Worm (Caenorhabditis elegans) whole organism, L2 larva: ENCODE data around the gene cisd-3.2.

Experiments
- C34F6.9 ChIP-seq: fragments of 150-350 bp; optimal IDR thresholded peaks from 2 replicates; lab custom pipeline; 2014; ENCODE audit warnings: missing biosample characterization, missing genetic modification characterization
- alr-1 ChIP-seq: fragments of 150-350 bp; optimal IDR thresholded peaks from 2 replicates; lab custom pipeline; 2014; ENCODE audit warnings: missing biosample characterization, missing genetic modification characterization
- ama-1 ChIP-seq: fragments of 150-350 bp; optimal IDR thresholded peaks from 2 replicates; lab custom pipeline; 2018; ENCODE audit warnings: inconsistent platforms
- crh-2 ChIP-seq: sonication (generic microtip); optimal IDR thresholded peaks from 2 replicates; lab custom pipeline; 2017; ENCODE audit warnings: missing biosample characterization, missing genetic modification characterization
- egl-27 ChIP-seq: sonication (generic microtip); optimal IDR thresholded peaks from 3 replicates; lab custom pipeline; 2017; ENCODE audit warnings: missing biosample characterization, missing genetic modification reagents, missing genetic modification characterization
- elt-1 ChIP-seq: fragments of 150-350 bp; optimal IDR thresholded peaks from 2 replicates; lab custom pipeline; 2014; ENCODE audit warnings: missing biosample characterization, missing genetic modification characterization
- lin-11 ChIP-seq: fragments of 150-350 bp; sonication (generic microtip); optimal IDR thresholded peaks from 2 replicates; lab custom pipeline; 2014; ENCODE audit warnings: missing biosample characterization, missing genetic modification characterization, inconsistent platforms, mixed read lengths
- lin-13 ChIP-seq: fragments of 150-350 bp; optimal IDR thresholded peaks from 2 replicates; lab custom pipeline; 2014; ENCODE audit warnings: missing biosample characterization, missing genetic modification reagents, missing genetic modification characterization
- lsy-2 ChIP-seq, 2 experiments: fragments of 150-350 bp in 1 of 2; sonication (generic microtip) in 1 of 2; optimal IDR thresholded peaks; 2 replicates each; lab custom pipeline; 2014 to 2017; ENCODE audit warnings: missing biosample characterization in 2 of 2, missing genetic modification characterization in 2 of 2
- mab-5 ChIP-seq: fragments of 150-350 bp; optimal IDR thresholded peaks from 2 replicates; lab custom pipeline; 2014; ENCODE audit warnings: missing biosample characterization, missing genetic modification characterization
- mdl-1 ChIP-seq, 2 experiments: fragments of 150-350 bp in 1 of 2; sonication (generic microtip) in 1 of 2; optimal IDR thresholded peaks; 2 replicates each; lab custom pipeline; 2017; ENCODE audit warnings: missing biosample characterization in 2 of 2, missing genetic modification characterization in 2 of 2
- nhr-11 ChIP-seq: fragments of 150-350 bp; optimal IDR thresholded peaks from 2 replicates; lab custom pipeline; 2014; ENCODE audit warnings: missing biosample characterization, missing genetic modification characterization
- nhr-237 ChIP-seq: fragments of 150-350 bp; optimal IDR thresholded peaks from 2 replicates; lab custom pipeline; 2014; ENCODE audit warnings: missing biosample characterization, missing genetic modification characterization
- peb-1 ChIP-seq: fragments of 150-350 bp; optimal IDR thresholded peaks from 2 replicates; lab custom pipeline; 2014; ENCODE audit warnings: missing biosample characterization, missing genetic modification characterization
- unc-55 ChIP-seq: fragments of 150-350 bp; sonication (generic microtip); optimal IDR thresholded peaks from 3 replicates; lab custom pipeline; 2014; ENCODE audit warnings: missing biosample characterization, missing genetic modification reagents, missing genetic modification characterization

cisd-3.2 gene

DNA sequence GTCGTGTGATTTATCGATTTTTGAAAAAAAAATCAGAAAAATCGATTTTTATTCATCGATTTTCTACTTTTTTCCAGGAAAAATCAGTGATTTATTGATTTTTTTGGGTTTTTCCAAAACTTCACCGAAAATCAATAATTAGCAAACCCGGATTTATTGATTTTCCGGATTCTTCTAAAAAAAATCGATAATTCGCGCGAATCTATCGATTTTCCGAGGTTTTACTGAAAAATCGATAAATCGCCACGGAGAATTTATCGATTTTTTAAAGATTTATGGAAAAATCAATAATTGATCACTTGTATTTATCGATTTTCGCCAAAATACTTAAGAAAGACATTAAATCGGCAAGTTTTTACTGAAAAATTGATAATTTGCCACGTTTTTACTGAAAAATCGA, 43.2 kb downstream of the cisd-3.2 start:
- no peak for TF ChIP-seq lin-11 (tag; lab: Kevin White, UChicago)

DNA sequence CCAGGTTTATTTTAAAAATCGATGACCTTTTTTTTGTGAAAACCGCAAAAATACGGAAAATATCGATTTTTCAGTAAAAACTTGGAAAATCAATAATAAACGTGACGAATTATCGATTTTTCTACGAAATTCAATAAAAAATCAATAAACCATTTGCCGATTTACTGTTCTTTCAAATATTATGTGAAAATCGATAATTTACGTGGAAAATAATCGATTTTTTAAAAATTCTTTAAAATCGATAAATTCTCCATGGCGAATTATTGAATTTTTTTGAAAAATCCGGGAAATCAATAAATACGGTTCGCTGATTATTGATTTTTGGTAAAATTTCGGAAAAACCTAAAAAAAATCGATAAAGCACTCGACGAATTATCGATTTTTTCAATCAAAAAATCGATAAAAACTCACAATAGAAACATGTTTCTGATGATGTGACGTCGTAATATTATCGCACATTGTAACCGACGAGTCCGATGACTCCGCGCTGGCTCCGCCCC, 44.0 kb downstream of the cisd-3.2 start:
- TF ChIP-seq alr-1 (tag; lab: Kevin White, UChicago) = no peak

DNA sequence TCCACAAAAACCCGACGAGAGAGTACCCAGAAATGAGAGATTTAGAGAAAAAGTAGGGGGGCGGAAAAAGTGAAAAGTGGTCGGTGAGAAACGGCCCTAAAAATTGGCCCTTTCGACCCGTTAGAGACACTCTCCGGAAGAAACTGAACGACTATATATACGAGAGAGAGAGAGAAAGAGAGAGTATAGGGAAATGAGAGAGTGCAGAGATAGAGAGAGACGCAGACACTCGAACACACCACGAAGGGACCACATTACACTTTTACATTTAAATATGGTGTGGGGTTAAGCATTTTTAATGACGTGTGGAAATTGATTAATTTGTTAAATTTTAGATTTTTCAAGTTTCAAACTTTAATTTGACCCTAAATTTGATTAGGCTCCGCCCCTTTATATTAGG, 51.4 kb downstream of the cisd-3.2 start:
- TF ChIP-seq nhr-237 (tag; lab: Kevin White, UChicago) (no peak), egl-27 (tag; lab: Kevin White, UChicago) (no peak), lin-13 (GFP tag; lab: Kevin White, UChicago) (peak; percentile 49), nhr-11 (no peak), mdl-1 (tag; optimal IDR thresholded peaks at IDR 0.05; lab: Kevin White, UChicago) (no peak), elt-1 (tag; lab: Kevin White, UChicago) (no peak), peb-1 (tag; lab: Kevin White, UChicago) (no peak), lsy-2 (tag; optimal IDR thresholded peaks at IDR 0.05; lab: Kevin White, UChicago) (peak in 1 of 2 experiments; percentile 72), unc-55 (peak; percentile 32), ama-1 (lab: Kevin White, UChicago) (no peak), crh-2 (tag; lab: Kevin White, UChicago) (peak; percentile 39), C34F6.9 (tag; lab: Kevin White, UChicago) (peak; percentile 47), mab-5 (tag; lab: Kevin White, UChicago) (peak; percentile 8)
